Fruit fly (Drosophila melanogaster) whole organism, embryonic: Measurements from ENCODE around the gene spas.

ENCODE experiments used
- ATbp ChIP-seq: fragments of 200-800 bp; sonication (Bioruptor generic); optimal IDR thresholded peaks from 2 replicates; lab custom pipeline; 2017; ENCODE audit warnings: missing biosample characterization, mild to moderate bottlenecking, missing genetic modification characterization, missing genetic modification reagents
- Awh ChIP-seq: fragments of 200-800 bp; sonication (Bioruptor generic); IDR thresholded peaks from 2 replicates; pipeline ENCODE4, ENCODE4 v1.3.6; 2022; ENCODE audit warnings: missing biosample characterization, missing genetic modification characterization
- Blimp-1 ChIP-seq: fragments of 200-800 bp; sonication (Bioruptor generic); optimal IDR thresholded peaks from 3 replicates; lab custom pipeline; 2018; ENCODE audit warnings: missing biosample characterization, missing genetic modification characterization, mild to moderate bottlenecking, moderate library complexity, missing genetic modification reagents
- CG11093 ChIP-seq: fragments of 200-800 bp; sonication (Bioruptor generic); IDR thresholded peaks from 3 replicates; pipeline ENCODE4 v1.3.6; 2022; ENCODE audit warnings: missing biosample characterization, missing genetic modification characterization
- CG11696 ChIP-seq: fragments of 200-800 bp; sonication (Bioruptor generic); IDR thresholded peaks from 2 replicates; pipeline ENCODE4 v1.3.6; 2022; ENCODE audit warnings: missing biosample characterization, missing genetic modification characterization
- CG12155 ChIP-seq: fragments of 200-800 bp; sonication (Bioruptor generic); optimal IDR thresholded peaks from 3 replicates; lab custom pipeline; 2016; ENCODE audit warnings: missing biosample characterization, missing genetic modification characterization
- CG12299 ChIP-seq: fragments of 200-800 bp; sonication (Bioruptor generic); optimal IDR thresholded peaks from 2 replicates; lab custom pipeline; 2018; ENCODE audit warnings: missing biosample characterization, mild to moderate bottlenecking, missing genetic modification characterization
- CG12744 ChIP-seq: fragments of 200-800 bp; sonication (Bioruptor generic); optimal IDR thresholded peaks from 2 replicates; lab custom pipeline; 2016; ENCODE audit warnings: missing biosample characterization, missing genetic modification characterization
- CG13624 ChIP-seq: fragments of 200-800 bp; sonication (Bioruptor generic); optimal IDR thresholded peaks from 2 replicates; lab custom pipeline; 2016; ENCODE audit warnings: missing biosample characterization, missing genetic modification characterization
- CG1603 ChIP-seq: fragments of 200-800 bp; sonication (Bioruptor generic); optimal IDR thresholded peaks from 2 replicates; lab custom pipeline; 2019; ENCODE audit warnings: missing biosample characterization, mild to moderate bottlenecking, missing genetic modification characterization, moderate library complexity
- CG16815 ChIP-seq: fragments of 200-800 bp; sonication (Bioruptor generic); optimal IDR thresholded peaks from 3 replicates; lab custom pipeline; 2017; ENCODE audit warnings: missing biosample characterization, mild to moderate bottlenecking, missing genetic modification characterization
- CG17186 ChIP-seq: fragments of 200-800 bp; sonication (Bioruptor generic); optimal IDR thresholded peaks from 3 replicates; lab custom pipeline; 2017; ENCODE audit warnings: missing biosample characterization, missing genetic modification reagents, missing genetic modification characterization
- CG17385 ChIP-seq: fragments of 200-800 bp; sonication (Bioruptor generic); optimal IDR thresholded peaks from 3 replicates; lab custom pipeline; 2018; ENCODE audit warnings: missing biosample characterization, mild to moderate bottlenecking, missing genetic modification characterization
- CG17612 ChIP-seq: fragments of 200-800 bp; sonication (Bioruptor generic); IDR thresholded peaks from 2 replicates; pipeline ENCODE4 v1.3.6; 2022; ENCODE audit warnings: missing biosample characterization, missing genetic modification characterization
- CG18262 ChIP-seq: fragments of 200-800 bp; optimal IDR thresholded peaks from 3 replicates; lab custom pipeline; 2019; ENCODE audit warnings: missing biosample characterization, mild to moderate bottlenecking, missing genetic modification characterization, moderate library complexity
- CG18599 ChIP-seq: fragments of 200-800 bp; sonication (Bioruptor generic); optimal IDR thresholded peaks from 3 replicates; lab custom pipeline; 2017; ENCODE audit warnings: missing biosample characterization, missing genetic modification characterization, mild to moderate bottlenecking, moderate library complexity, missing genetic modification reagents
- CG30020 ChIP-seq: fragments of 200-800 bp; optimal IDR thresholded peaks from 2 replicates; lab custom pipeline; 2019; ENCODE audit warnings: missing biosample characterization, mild to moderate bottlenecking, missing genetic modification characterization, moderate library complexity
- CG31224 ChIP-seq: fragments of 200-800 bp; sonication (Bioruptor generic); IDR thresholded peaks from 2 replicates; pipeline ENCODE4 v1.3.6; 2022; ENCODE audit warnings: missing biosample characterization, missing genetic modification characterization
- CG3281 ChIP-seq: fragments of 200-800 bp; sonication (Bioruptor generic); optimal IDR thresholded peaks from 3 replicates; lab custom pipeline; 2017; ENCODE audit warnings: missing biosample characterization, mild to moderate bottlenecking, missing genetic modification characterization
- CG3407 ChIP-seq: fragments of 200-800 bp; sonication (Bioruptor generic); optimal IDR thresholded peaks from 2 replicates; lab custom pipeline; 2018; ENCODE audit warnings: missing biosample characterization, mild to moderate bottlenecking, missing genetic modification characterization
- CG4404 ChIP-seq: fragments of 200-800 bp; sonication (Bioruptor generic); IDR thresholded peaks from 2 replicates; pipeline ENCODE4 v1.3.6; 2022; ENCODE audit warnings: missing biosample characterization, missing genetic modification characterization
- CG4730 ChIP-seq: fragments of 200-800 bp; sonication (Bioruptor generic); IDR thresholded peaks from 2 replicates; pipeline ENCODE4 v1.3.6; 2022; ENCODE audit warnings: missing biosample characterization, missing genetic modification characterization
- CG6254 ChIP-seq: fragments of 200-800 bp; sonication (Bioruptor generic); optimal IDR thresholded peaks from 3 replicates; lab custom pipeline; 2017; ENCODE audit warnings: mild to moderate bottlenecking, missing biosample characterization, missing genetic modification reagents, missing genetic modification characterization
- CG6683 ChIP-seq: fragments of 200-800 bp; sonication (Bioruptor generic); optimal IDR thresholded peaks from 2 replicates; lab custom pipeline; 2017; ENCODE audit warnings: missing biosample characterization, mild to moderate bottlenecking, missing genetic modification characterization, missing genetic modification reagents
- CG7357 ChIP-seq: fragments of 200-800 bp; sonication (Bioruptor generic); IDR thresholded peaks from 3 replicates; pipeline ENCODE4 v1.3.6; 2022; ENCODE audit warnings: missing biosample characterization, missing genetic modification characterization
- CG8359 ChIP-seq: fragments of 200-800 bp; sonication (Bioruptor generic); optimal IDR thresholded peaks from 2 replicates; lab custom pipeline; 2017; ENCODE audit warnings: missing biosample characterization, mild to moderate bottlenecking, missing genetic modification characterization, borderline replicate concordance
- CG9215 ChIP-seq: fragments of 200-800 bp; sonication (Bioruptor generic); IDR thresholded peaks from 2 replicates; pipeline ENCODE4 v1.3.6; 2022; ENCODE audit warnings: missing biosample characterization, missing genetic modification characterization
- CrebB ChIP-seq: fragments of 200-800 bp; sonication (Bioruptor generic); optimal IDR thresholded peaks from 3 replicates; lab custom pipeline; 2018; ENCODE audit warnings: missing biosample characterization, mild to moderate bottlenecking, missing genetic modification characterization
- Drgx ChIP-seq: fragments of 200-800 bp; sonication (Bioruptor generic); IDR thresholded peaks from 2 replicates; pipeline ENCODE4 v1.3.6; 2022; ENCODE audit warnings: missing biosample characterization, missing genetic modification characterization
- Kr ChIP-seq: fragments of 200-800 bp; sonication (Bioruptor generic); optimal IDR thresholded peaks from 2 replicates; lab custom pipeline; 2017; ENCODE audit warnings: missing biosample characterization, mild to moderate bottlenecking, missing genetic modification characterization
- Med ChIP-seq: fragments of 200-800 bp; sonication (Bioruptor generic); peaks from one replicate; lab custom pipeline; 2016; ENCODE audit warnings: missing biosample characterization, missing genetic modification characterization, mild to moderate bottlenecking, inconsistent platforms, moderate library complexity
- Mrtf ChIP-seq: fragments of 200-800 bp; sonication (Bioruptor generic); IDR thresholded peaks from 3 replicates; pipeline ENCODE4 v1.3.6; 2022; ENCODE audit warnings: missing biosample characterization, missing genetic modification characterization
- Ptx1 ChIP-seq: fragments of 200-800 bp; sonication (Bioruptor generic); IDR thresholded peaks from 2 replicates; pipeline ENCODE4 v1.3.6; 2022; ENCODE audit warnings: missing biosample characterization, missing genetic modification characterization
- abd-A ChIP-seq: fragments of 200-800 bp; sonication (Bioruptor generic); optimal IDR thresholded peaks from 3 replicates; lab custom pipeline; 2019; ENCODE audit warnings: missing biosample characterization, mild to moderate bottlenecking, missing genetic modification characterization, moderate library complexity
- az2 ChIP-seq: fragments of 200-800 bp; sonication (Bioruptor generic); optimal IDR thresholded peaks from 3 replicates; lab custom pipeline; 2016; ENCODE audit warnings: missing biosample characterization, missing genetic modification characterization
- bsh ChIP-seq, 2 experiments: fragments of 200-800 bp; sonication (Bioruptor generic); optimal IDR thresholded peaks; 2 replicates each; lab custom pipeline; 2017 to 2018; ENCODE audit warnings: mild to moderate bottlenecking in 2 of 2, missing biosample characterization in 2 of 2, missing genetic modification characterization in 2 of 2, moderate library complexity in 1 of 2
- danr ChIP-seq: fragments of 200-800 bp; sonication (Bioruptor generic); IDR thresholded peaks from 2 replicates; pipeline ENCODE4 v1.3.6; 2022; ENCODE audit warnings: missing biosample characterization, missing genetic modification characterization
- dpn ChIP-seq, 2 experiments: fragments of 200-800 bp; sonication (Bioruptor generic); optimal IDR thresholded peaks; 3 replicates each; lab custom pipeline; 2016; ENCODE audit warnings: missing biosample characterization in 2 of 2, missing genetic modification characterization in 2 of 2
- hb ChIP-seq: fragments of 200-800 bp; sonication (Bioruptor generic); IDR thresholded peaks from 3 replicates; pipeline ENCODE4 v1.3.6; 2022; ENCODE audit warnings: missing biosample characterization, missing genetic modification characterization; ENCODE audit not compliant: partially characterized antibody
- inv ChIP-seq: fragments of 200-800 bp; sonication (Bioruptor generic); IDR thresholded peaks from 2 replicates; pipeline ENCODE4 v1.3.6; 2022; ENCODE audit warnings: missing biosample characterization, missing genetic modification characterization; ENCODE audit not compliant: partially characterized antibody
- mam ChIP-seq: fragments of 200-800 bp; sonication (Bioruptor generic); optimal IDR thresholded peaks from 3 replicates; lab custom pipeline; 2016; ENCODE audit warnings: missing biosample characterization, missing genetic modification characterization
- pan ChIP-seq, 4 experiments: fragments of >200 bp in 3 of 4; fragments of 200-800 bp in 1 of 4; sonication (Bioruptor generic) in 1 of 4; optimal IDR thresholded peaks in 3 of 4; IDR thresholded peaks in 1 of 4; 2 replicates each; pipeline versions ENCODE4 v1.3.6 to Lab custom; 2017 to 2022; ENCODE audit warnings: missing biosample characterization in 2 of 4, missing genetic modification characterization in 2 of 4, mixed read lengths in 1 of 4
- scrt ChIP-seq: fragments of 200-800 bp; sonication (Bioruptor generic); optimal IDR thresholded peaks from 2 replicates; lab custom pipeline; 2018; ENCODE audit warnings: missing biosample characterization, mild to moderate bottlenecking, missing genetic modification characterization, moderate library complexity
- sens ChIP-seq: fragments of 200-800 bp; sonication (Bioruptor generic); peaks from one replicate; lab custom pipeline; 2016; ENCODE audit warnings: missing biosample characterization, missing genetic modification characterization
- shn ChIP-seq: fragments of 200-800 bp; sonication (Bioruptor generic); optimal IDR thresholded peaks from 3 replicates; lab custom pipeline; 2016; ENCODE audit warnings: missing biosample characterization, missing genetic modification characterization
- toy ChIP-seq: fragments of 200-800 bp; sonication (Bioruptor generic); IDR thresholded peaks from 2 replicates; pipeline ENCODE4 v1.3.6; 2022; ENCODE audit warnings: missing biosample characterization, missing genetic modification characterization
- ttk ChIP-seq: fragments of 200-800 bp; sonication (Bioruptor generic); IDR thresholded peaks from 2 replicates; pipeline ENCODE4 v2.1.2; 2022; ENCODE audit warnings: missing biosample characterization, missing genetic modification characterization
- tx ChIP-seq: fragments of 200-800 bp; sonication (Bioruptor generic); optimal IDR thresholded peaks from 2 replicates; lab custom pipeline; 2016; ENCODE audit warnings: missing biosample characterization, missing genetic modification characterization
- yki ChIP-seq: fragments of >200 bp; optimal IDR thresholded peaks from 3 replicates; lab custom pipeline; 2018

Gene spas

DNA sequence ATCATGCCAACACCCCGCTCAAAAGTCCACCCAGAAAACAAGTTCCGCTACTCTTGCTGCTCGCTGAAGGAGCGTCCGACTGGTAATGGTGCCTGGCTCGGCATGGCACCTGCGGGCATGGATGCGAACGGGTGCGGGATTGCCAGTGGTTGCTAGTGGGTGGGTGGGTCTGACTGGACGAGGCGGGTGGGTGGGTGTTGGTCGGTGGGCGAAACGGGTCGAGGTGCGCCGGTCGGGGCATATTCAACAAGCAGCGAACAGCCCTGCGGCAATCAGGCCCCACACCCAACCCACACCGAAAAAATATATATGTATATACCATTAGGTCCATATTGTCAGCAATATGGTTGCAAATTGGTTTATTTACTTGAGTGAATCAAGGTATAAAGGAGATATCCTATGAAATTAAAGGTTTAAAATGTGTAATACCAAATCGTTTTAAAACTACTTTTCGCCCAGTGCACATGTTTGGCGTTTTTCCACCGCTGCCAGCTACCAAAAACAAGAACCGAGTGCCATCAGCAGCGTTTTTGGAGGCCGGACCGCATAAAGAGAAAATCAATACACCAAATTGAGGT, 27.3 kb upstream of the spas start (continued):
- TF ChIP-seq CG6683 (GFP tag; lab: Kevin White, UChicago) (peak; percentile 22), az2 (peak; percentile 41), CG12299 (tag; lab: Kevin White, UChicago) (peak; percentile 18), CrebB (tag; lab: Kevin White, UChicago) (peak; percentile 30), CG4730 (GFP tag; lab: Robert Waterston, UW) (peak; percentile 56), CG11093 (GFP tag; lab: Robert Waterston, UW) (0 out of 3 replicates have a peak, but pooled peaks have one; percentile 27), pan (optimal IDR thresholded peaks at IDR 0.05; lab: Kevin White, UChicago) (no peak), pan (GFP tag; optimal IDR thresholded peaks at IDR 0.05 in 1 of 2, IDR thresholded peaks at IDR 0.05 in 1 of 2) (peak in 1 of 2 experiments; percentile 76), CG30020 (no peak), mam (GFP tag; lab: Kevin White, UChicago) (peak; percentile 18), yki (no peak), CG18262 (peak; percentile 45), CG18599 (GFP tag; lab: Kevin White, UChicago) (peak; percentile 84), Kr (GFP tag; lab: Kevin White, UChicago) (no peak), Med (GFP tag; lab: Kevin White, UChicago) (peak; percentile 88), CG3281 (GFP tag; lab: Kevin White, UChicago) (peak; percentile 53), Ptx1 (GFP tag; lab: Robert Waterston, UW) (peak; percentile 73), CG17385 (GFP tag; lab: Kevin White, UChicago) (peak; percentile 68), ATbp (GFP tag; lab: Kevin White, UChicago) (peak; percentile 46), CG6254 (GFP tag; lab: Kevin White, UChicago) (no peak), Blimp-1 (GFP tag; lab: Kevin White, UChicago) (peak; percentile 53), shn (GFP tag; lab: Kevin White, UChicago) (no peak), CG31224 (GFP tag; lab: Robert Waterston, UW) (peak; percentile 51; the same call in 1 of the 2 replicates), CG4404 (GFP tag; lab: Robert Waterston, UW) (peak; percentile 33), CG12155 (peak; percentile 27), abd-A (tag; lab: Kevin White, UChicago) (no peak), CG8359 (GFP tag; lab: Kevin White, UChicago) (no peak), CG9215 (GFP tag; lab: Robert Waterston, UW) (peak; percentile 50), CG1603 (tag; lab: Kevin White, UChicago) (peak; percentile 39), Mrtf (GFP tag; lab: Robert Waterston, UW) (peak; percentile 52; the same call in 1 of the 3 replicates), ttk (peak; percentile 55; the same call in 1 of the 2 replicates), Awh (peak; percentile 51; the same call in 1 of the 2 replicates), tx (no peak), CG17186 (GFP tag; lab: Kevin White, UChicago) (no peak), CG11696 (GFP tag; lab: Robert Waterston, UW) (0 out of 2 replicates have a peak, but pooled peaks have one; percentile 24), inv (GFP tag; lab: Robert Waterston, UW) (no peak), CG7357 (GFP tag; lab: Robert Waterston, UW) (peak; percentile 53; the same call in 2 of the 3 replicates), sens (GFP tag; lab: Kevin White, UChicago) (peak; percentile 74), bsh (GFP tag; optimal IDR thresholded peaks at IDR 0.05; lab: Kevin White, UChicago) (peak in 1 of 2 experiments; percentile 63), CG16815 (peak; percentile 7), CG13624 (GFP tag; lab: Kevin White, UChicago) (peak; percentile 29), CG17612 (peak; percentile 43; the same call in 1 of the 2 replicates), dpn (GFP tag; optimal IDR thresholded peaks at IDR 0.05; lab: Kevin White, UChicago) (peak in 1 of 2 experiments; percentile 47), CG12744 (GFP tag; lab: Kevin White, UChicago) (no peak), danr (GFP tag; lab: Robert Waterston, UW) (peak; percentile 64), CG3407 (GFP tag; lab: Kevin White, UChicago) (peak; percentile 35), hb (GFP tag; lab: Robert Waterston, UW) (no peak), Drgx (GFP tag; lab: Robert Waterston, UW) (peak; percentile 74), scrt (GFP tag; lab: Kevin White, UChicago) (peak; percentile 82), toy (GFP tag; lab: Robert Waterston, UW) (no peak)
